Worm (Caenorhabditis elegans): ENCODE results near the gene ceh-1.

ce11 chrX:4651428-4651827 is 2.5 kb downstream of the ceh-1 start:
- TF ChIP-seq lin-11 (tag; optimal IDR thresholded peaks at IDR 0.05): no peak
- TF ChIP-seq blmp-1 (tag; optimal IDR thresholded peaks at IDR 0.05; ENCODE audit: insufficient read depth): no peak
- no peak for TF ChIP-seq elt-3 (tag; optimal IDR thresholded peaks at IDR 0.05)
- TF ChIP-seq skn-1 (tag; optimal IDR thresholded peaks at IDR 0.05): no peak
- no peak for TF ChIP-seq mab-5 (tag; optimal IDR thresholded peaks at IDR 0.05)
- no peak for TF ChIP-seq mdl-1 (tag; optimal IDR thresholded peaks at IDR 0.05)
- TF ChIP-seq nhr-10 (tag; optimal IDR thresholded peaks at IDR 0.05): no peak
- no peak for TF ChIP-seq lin-13 (GFP tag; optimal IDR thresholded peaks at IDR 0.05)
- no peak for TF ChIP-seq nhr-12 (tag; optimal IDR thresholded peaks at IDR 0.05)
- no peak for TF ChIP-seq snpc-4 (tag; optimal IDR thresholded peaks at IDR 0.05)

All from whole organism, L2 larva.